Worm (Caenorhabditis elegans) whole organism, late embryonic: Measurements from ENCODE around the gene F56H11.2.

ENCODE experiments used
- F13H6.1 ChIP-seq: sonication (generic microtip); optimal IDR thresholded peaks from 2 replicates; lab custom pipeline; 2016; ENCODE audit warnings: missing genetic modification characterization, missing compliant biosample characterization
- K09A11.1 ChIP-seq: sonication (generic microtip); optimal IDR thresholded peaks from 2 replicates; lab custom pipeline; 2017; ENCODE audit warnings: antibody characterized with exemption, mild to moderate bottlenecking, missing genetic modification characterization, missing compliant biosample characterization; ENCODE audit not compliant: insufficient read depth
- Y22D7AL.16 ChIP-seq: sonication (generic microtip); optimal IDR thresholded peaks from 2 replicates; lab custom pipeline; 2016; ENCODE audit warnings: missing genetic modification characterization, missing compliant biosample characterization
- ahr-1 ChIP-seq: sonication (generic microtip); optimal IDR thresholded peaks from 2 replicates; lab custom pipeline; 2016; ENCODE audit warnings: missing genetic modification characterization, missing compliant biosample characterization
- ceh-18 ChIP-seq: sonication (generic microtip); optimal IDR thresholded peaks from 2 replicates; lab custom pipeline; 2016; ENCODE audit warnings: missing genetic modification characterization, missing compliant biosample characterization
- ceh-19 ChIP-seq: fragments of 200-800 bp; sonication (Bioruptor generic); optimal IDR thresholded peaks from 2 replicates; lab custom pipeline; 2018; ENCODE audit warnings: mild to moderate bottlenecking, missing genetic modification characterization, missing compliant biosample characterization
- ceh-2 ChIP-seq: sonication (generic microtip); optimal IDR thresholded peaks from 2 replicates; lab custom pipeline; 2016; ENCODE audit warnings: missing genotype, missing genetic modification characterization, missing compliant biosample characterization
- ceh-31 ChIP-seq: sonication (generic microtip); optimal IDR thresholded peaks from 2 replicates; lab custom pipeline; 2016; ENCODE audit warnings: missing genetic modification characterization, missing compliant biosample characterization
- ceh-48 ChIP-seq: sonication (generic microtip); optimal IDR thresholded peaks from 2 replicates; lab custom pipeline; 2016; ENCODE audit warnings: missing genetic modification characterization, inconsistent platforms, missing compliant biosample characterization
- ceh-6 ChIP-seq: fragments of 200-800 bp; sonication (Bioruptor generic); optimal IDR thresholded peaks from 2 replicates; lab custom pipeline; 2018; ENCODE audit warnings: mild to moderate bottlenecking, missing genetic modification characterization, missing compliant biosample characterization
- ceh-9 ChIP-seq: sonication (generic microtip); optimal IDR thresholded peaks from 2 replicates; lab custom pipeline; 2016; ENCODE audit warnings: mild to moderate bottlenecking, missing genetic modification characterization, inconsistent platforms, missing compliant biosample characterization
- dve-1 ChIP-seq: sonication (generic microtip); optimal IDR thresholded peaks from 2 replicates; lab custom pipeline; 2017; ENCODE audit warnings: antibody characterized with exemption, mild to moderate bottlenecking, missing genetic modification characterization, missing compliant biosample characterization
- elt-2 ChIP-seq: sonication (generic microtip); optimal IDR thresholded peaks from 2 replicates; lab custom pipeline; 2016; ENCODE audit warnings: missing genetic modification reagents, missing genetic modification characterization, missing compliant biosample characterization
- elt-4 ChIP-seq: sonication (generic microtip); optimal IDR thresholded peaks from 2 replicates; lab custom pipeline; 2016; ENCODE audit warnings: missing genetic modification characterization, missing compliant biosample characterization
- ets-4 ChIP-seq: sonication (generic microtip); optimal IDR thresholded peaks from 2 replicates; lab custom pipeline; 2016; ENCODE audit warnings: missing genetic modification characterization, missing compliant biosample characterization
- fax-1 ChIP-seq: sonication (generic microtip); optimal IDR thresholded peaks from 2 replicates; lab custom pipeline; 2016; ENCODE audit warnings: missing genotype, missing genetic modification characterization, missing compliant biosample characterization
- gmeb-2 ChIP-seq: sonication (generic microtip); optimal IDR thresholded peaks from 2 replicates; lab custom pipeline; 2016; ENCODE audit warnings: missing genetic modification characterization, inconsistent platforms, missing compliant biosample characterization
- hlh-13 ChIP-seq: fragments of 200-800 bp; sonication (Bioruptor generic); optimal IDR thresholded peaks from 2 replicates; lab custom pipeline; 2018; ENCODE audit warnings: mild to moderate bottlenecking, missing genetic modification characterization, missing compliant biosample characterization
- hlh-15 ChIP-seq: sonication (generic microtip); optimal IDR thresholded peaks from 2 replicates; lab custom pipeline; 2016; ENCODE audit warnings: missing genetic modification characterization, missing compliant biosample characterization
- hlh-30 ChIP-seq: sonication (generic microtip); optimal IDR thresholded peaks from 2 replicates; lab custom pipeline; 2017; ENCODE audit warnings: antibody characterized with exemption, missing genetic modification characterization, missing compliant biosample characterization; ENCODE audit not compliant: insufficient read depth
- hlh-6 ChIP-seq: sonication (generic microtip); optimal IDR thresholded peaks from 2 replicates; lab custom pipeline; 2016; ENCODE audit warnings: missing genotype, missing genetic modification characterization, missing compliant biosample characterization
- lin-11 ChIP-seq: fragments of 200-800 bp; sonication (Bioruptor generic); optimal IDR thresholded peaks from 2 replicates; lab custom pipeline; 2018; ENCODE audit warnings: mild to moderate bottlenecking, missing genetic modification characterization, missing compliant biosample characterization
- nfya-1 ChIP-seq: sonication (generic microtip); optimal IDR thresholded peaks from 2 replicates; lab custom pipeline; 2017; ENCODE audit warnings: missing genetic modification characterization, mild to moderate bottlenecking, missing compliant biosample characterization, antibody characterized with exemption, moderate library complexity
- nhr-232 ChIP-seq: sonication (generic microtip); optimal IDR thresholded peaks from 2 replicates; lab custom pipeline; 2016; ENCODE audit warnings: missing genetic modification characterization, missing compliant biosample characterization
- odd-2 ChIP-seq: sonication (generic microtip); optimal IDR thresholded peaks from 2 replicates; lab custom pipeline; 2017; ENCODE audit warnings: antibody characterized with exemption, mild to moderate bottlenecking, missing genetic modification characterization, missing compliant biosample characterization
- pat-9 ChIP-seq: fragments of 200-800 bp; sonication (Bioruptor generic); optimal IDR thresholded peaks from 2 replicates; lab custom pipeline; 2018; ENCODE audit warnings: mild to moderate bottlenecking, missing genetic modification characterization, moderate library complexity, missing compliant biosample characterization
- pax-1 ChIP-seq: fragments of 150-350 bp; optimal IDR thresholded peaks from 2 replicates; lab custom pipeline; 2014; ENCODE audit warnings: missing biosample characterization, missing genetic modification characterization
- pha-4 ChIP-seq: fragments of 150-350 bp; optimal IDR thresholded peaks from 2 replicates; lab custom pipeline; 2018; ENCODE audit warnings: missing biosample characterization, missing genetic modification reagents, missing genetic modification characterization
- pros-1 ChIP-seq: fragments of 150-350 bp; optimal IDR thresholded peaks from 2 replicates; lab custom pipeline; 2014; ENCODE audit warnings: missing biosample characterization, missing genetic modification reagents, missing genetic modification characterization
- ref-2 ChIP-seq: sonication (generic microtip); optimal IDR thresholded peaks from 2 replicates; lab custom pipeline; 2016; ENCODE audit warnings: missing genetic modification characterization, missing compliant biosample characterization
- sdc-2 ChIP-seq: sonication (generic microtip); optimal IDR thresholded peaks from 2 replicates; lab custom pipeline; 2016; ENCODE audit warnings: missing genotype, missing genetic modification characterization, missing compliant biosample characterization
- sox-4 ChIP-seq: sonication (generic microtip); optimal IDR thresholded peaks from 2 replicates; lab custom pipeline; 2017; ENCODE audit warnings: mild to moderate bottlenecking, missing genetic modification characterization, inconsistent platforms, missing compliant biosample characterization
- ttx-3 ChIP-seq: sonication (generic microtip); optimal IDR thresholded peaks from 2 replicates; lab custom pipeline; 2016; ENCODE audit warnings: missing genetic modification reagents, missing genetic modification characterization, missing compliant biosample characterization
- unc-3 ChIP-seq, 2 experiments: fragments of 200-800 bp in 1 of 2; sonication (Bioruptor generic) in 1 of 2; sonication (generic microtip) in 1 of 2; conservative IDR thresholded peaks in 1 of 2; optimal IDR thresholded peaks in 1 of 2; 2 replicates each; pipeline versions ENCODE4 v1.3.6 to Lab custom; 2016 to 2022; ENCODE audit warnings: missing compliant biosample characterization in 2 of 2, missing genetic modification characterization in 2 of 2, missing genetic modification reagents in 1 of 2
- unc-42 ChIP-seq: sonication (generic microtip); optimal IDR thresholded peaks from 2 replicates; lab custom pipeline; 2016; ENCODE audit warnings: missing genotype, missing genetic modification characterization, missing compliant biosample characterization
- zip-5 ChIP-seq: sonication (generic microtip); optimal IDR thresholded peaks from 2 replicates; lab custom pipeline; 2016; ENCODE audit warnings: missing genetic modification characterization, missing compliant biosample characterization

Gene F56H11.2

DNA sequence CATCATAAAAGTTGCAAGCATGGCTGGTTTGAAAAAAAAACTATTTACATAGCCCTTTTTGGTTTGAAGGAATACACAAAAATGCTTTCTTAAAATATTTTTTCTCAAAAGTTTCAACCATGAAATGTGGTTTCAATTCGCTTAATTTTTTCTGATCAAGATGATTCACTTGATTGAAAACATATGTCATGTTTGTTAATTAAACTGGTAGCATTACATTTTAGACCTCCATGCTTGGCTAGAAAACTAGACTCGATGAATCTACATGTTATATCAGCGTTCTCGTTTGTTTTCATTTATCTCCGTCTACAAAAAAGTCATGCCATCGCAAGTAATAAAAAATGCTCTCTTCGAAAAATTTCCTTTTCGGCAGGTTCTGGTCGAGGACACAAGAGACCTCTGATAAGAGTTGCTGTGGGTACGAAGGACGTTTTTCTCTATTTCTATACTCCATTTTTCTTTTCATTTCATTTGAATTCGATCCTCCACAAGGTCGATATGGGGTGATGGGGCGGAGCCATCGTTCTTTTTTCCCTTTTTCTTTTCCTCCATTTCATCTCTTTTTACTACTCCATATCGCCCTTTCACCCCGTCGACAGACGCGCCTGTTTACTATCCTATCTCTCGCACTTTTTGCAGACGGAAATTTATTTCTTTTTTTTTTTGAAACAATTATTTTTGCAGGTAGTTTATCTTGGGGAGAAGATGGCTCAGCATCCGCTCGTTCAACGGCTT, 7.1 kb downstream of the F56H11.2 start, which contains the start of gene elo-1:
TSS of gene elo-1 (plus strand) at position 685 of the 735 bp plus-strand sequence.
- no peak for TF ChIP-seq ttx-3 (tag; lab: Kevin White, UChicago)
- TF ChIP-seq hlh-30 (tag; lab: Kevin White, UChicago): no peak
- TF ChIP-seq nhr-232 (tag; lab: Kevin White, UChicago): no peak
- TF ChIP-seq nfya-1 (tag; lab: Kevin White, UChicago): no peak
- TF ChIP-seq Y22D7AL.16 (tag; lab: Kevin White, UChicago): no peak

DNA sequence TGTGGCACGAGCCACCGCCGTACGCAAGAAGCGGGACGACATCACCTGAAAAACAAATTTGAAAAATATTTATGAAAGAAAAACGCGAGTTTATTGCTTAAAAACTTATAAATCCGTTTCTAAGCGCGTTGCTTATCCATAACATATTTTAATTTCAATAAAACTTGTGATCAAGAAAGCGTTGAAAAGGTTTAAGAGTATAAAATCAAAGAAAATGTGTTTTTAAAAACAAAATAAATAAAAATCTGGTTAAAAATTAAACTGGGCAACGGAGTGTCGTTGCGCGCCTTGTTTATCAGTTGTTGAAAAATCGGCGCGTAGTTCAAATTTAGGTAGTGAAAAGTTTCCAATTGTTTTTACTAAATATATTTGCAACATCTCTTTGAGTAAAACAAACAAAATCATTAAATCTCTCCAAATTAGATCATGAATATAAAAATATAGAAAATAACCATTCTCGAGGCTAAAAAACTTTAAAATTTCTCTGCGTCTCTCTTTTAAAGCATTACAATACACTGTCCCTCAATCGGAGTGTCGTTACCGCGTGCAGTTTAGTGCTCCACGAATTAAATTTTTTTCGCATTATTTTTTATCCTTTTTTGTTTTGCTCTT, 8.0 kb downstream of the F56H11.2 start, which contains the start of gene ndua-5:
TSS of gene ndua-5 (minus strand) at position 51 of the 612 bp plus-strand sequence.
- TF ChIP-seq unc-42 (peak; percentile 60), hlh-6 (tag; lab: Kevin White, UChicago) (no peak), hlh-13 (no peak), fax-1 (tag; lab: Kevin White, UChicago) (no peak)

DNA sequence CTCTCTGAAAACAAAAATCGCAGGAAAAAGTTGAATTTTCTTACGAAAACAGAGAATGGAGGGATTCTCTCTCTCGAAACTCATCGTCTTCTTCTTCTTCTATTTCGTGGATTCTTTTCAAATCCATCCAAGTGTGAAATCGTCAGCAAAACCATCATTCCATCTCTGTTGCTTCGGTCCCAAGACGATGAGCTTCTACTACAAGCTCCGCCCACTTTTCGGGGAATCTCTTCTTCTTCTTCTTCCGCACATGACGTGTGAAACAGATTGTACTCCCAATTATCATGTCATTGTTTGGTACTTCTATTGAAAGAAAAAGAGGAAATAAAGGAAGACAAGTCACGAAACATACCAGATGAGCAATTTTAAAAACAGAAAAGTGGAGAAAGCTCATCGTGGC, 9.8 kb downstream of the F56H11.2 start:
- TF ChIP-seq ceh-31 (tag; lab: Kevin White, UChicago) (peak; percentile 52), ceh-48 (tag; lab: Kevin White, UChicago) (no peak), lin-11 (tag; lab: Kevin White, UChicago) (no peak), pax-1 (tag; lab: Kevin White, UChicago) (no peak), unc-3 (GFP tag; conservative IDR thresholded peaks at IDR 0.05; lab: Robert Waterston, UW) (no peak), unc-3 (tag; optimal IDR thresholded peaks at IDR 0.05; lab: Kevin White, UChicago) (no peak), hlh-30 (tag; lab: Kevin White, UChicago) (no peak), ahr-1 (no peak)

DNA sequence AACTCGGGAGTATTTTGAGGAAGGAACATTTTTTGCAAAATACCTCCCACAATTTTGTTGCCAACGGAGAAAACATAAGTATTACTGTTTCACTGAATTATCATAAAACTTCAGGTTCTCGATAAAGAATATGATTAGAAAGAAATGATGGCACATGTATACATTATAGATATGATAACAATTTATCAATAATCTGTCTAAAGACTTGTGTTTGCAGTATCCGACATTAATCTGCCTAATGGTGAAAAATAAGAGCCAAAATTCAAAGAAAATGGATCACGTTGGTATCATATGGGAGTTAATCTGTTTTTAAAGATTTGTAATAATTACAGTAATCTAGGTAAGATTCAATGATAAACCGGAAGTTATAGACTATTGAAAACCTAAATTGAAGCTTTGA, 12.3 kb downstream of the F56H11.2 start:
- TF ChIP-seq elt-4 (tag; lab: Kevin White, UChicago) (no peak), ets-4 (tag; lab: Kevin White, UChicago) (no peak), elt-2 (peak; percentile 52), ahr-1 (no peak)

DNA sequence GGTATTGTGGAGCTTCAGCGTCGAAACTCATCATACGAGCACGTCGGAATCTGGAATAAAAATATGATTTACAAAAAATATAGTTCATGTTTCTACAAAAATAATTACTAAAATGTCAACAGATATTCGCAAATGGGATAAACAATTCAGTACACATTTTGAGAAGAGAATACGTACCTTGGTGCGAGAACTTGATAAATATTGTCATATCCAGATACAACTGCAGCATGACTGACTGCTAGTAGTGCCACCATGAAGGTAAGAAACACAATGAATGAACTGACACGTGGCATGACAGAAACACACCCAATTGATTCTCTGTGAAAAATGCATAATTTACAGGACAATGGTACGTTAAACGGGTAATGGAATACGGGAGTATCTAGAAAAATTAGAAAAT, 14.4 kb downstream of the F56H11.2 start, which contains the start of gene nlp-35:
TSS of gene nlp-35 (minus strand) at position 319 of the 400 bp plus-strand sequence.
- TF ChIP-seq hlh-15 (tag; lab: Kevin White, UChicago) (no peak), dve-1 (no peak), K09A11.1 (tag; lab: Kevin White, UChicago) (no peak), hlh-6 (tag; lab: Kevin White, UChicago) (no peak), ref-2 (tag; lab: Kevin White, UChicago) (no peak), F13H6.1 (tag; lab: Kevin White, UChicago) (no peak), gmeb-2 (tag; lab: Kevin White, UChicago) (no peak), ceh-6 (GFP tag; lab: Kevin White, UChicago) (no peak)
- TF ChIP-seq, all 69 proteins: peak for 0

DNA sequence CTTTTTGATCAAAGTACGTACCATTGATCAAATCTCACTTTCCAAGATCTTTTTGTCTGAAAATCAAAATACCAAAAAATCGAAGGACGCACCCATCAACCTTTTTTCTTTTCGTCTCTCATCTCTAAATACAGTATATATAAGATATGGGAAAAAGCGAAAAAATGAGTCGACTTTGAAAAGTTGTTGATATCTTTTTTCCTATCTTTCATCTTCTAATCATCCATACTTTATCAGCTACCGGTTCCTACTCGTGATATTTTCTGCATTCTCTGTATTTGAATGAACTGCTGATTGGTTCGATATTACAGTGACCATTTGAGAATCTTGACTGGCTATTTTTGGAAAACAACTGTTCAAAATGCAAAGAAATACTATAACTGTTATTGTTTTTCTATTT, 16.1 kb downstream of the F56H11.2 start, which contains the start of gene C33A12.19:
TSS of gene C33A12.19 (plus strand) at position 169 of the 400 bp plus-strand sequence.
- TF ChIP-seq sdc-2 (tag; lab: Kevin White, UChicago) (no peak), ceh-19 (GFP tag; lab: Kevin White, UChicago) (no peak), ttx-3 (tag; lab: Kevin White, UChicago) (no peak), pros-1 (tag; lab: Kevin White, UChicago) (no peak), hlh-15 (tag; lab: Kevin White, UChicago) (no peak), dve-1 (no peak), pha-4 (tag; lab: Kevin White, UChicago) (no peak), hlh-30 (tag; lab: Kevin White, UChicago) (no peak), zip-5 (tag; lab: Kevin White, UChicago) (no peak), pat-9 (tag; lab: Kevin White, UChicago) (no peak), sox-4 (tag; lab: Kevin White, UChicago) (no peak), ceh-18 (no peak), ref-2 (tag; lab: Kevin White, UChicago) (no peak), odd-2 (tag; lab: Kevin White, UChicago) (no peak), nfya-1 (tag; lab: Kevin White, UChicago) (no peak), lin-11 (tag; lab: Kevin White, UChicago) (no peak), ceh-9 (tag; lab: Kevin White, UChicago) (no peak), ceh-31 (tag; lab: Kevin White, UChicago) (no peak), ceh-2 (no peak)
